Worm (Caenorhabditis elegans): ENCODE data around the gene pycr-4.
A peak's percentile ranks its signal among the peaks of the same experiment; 100 is the strongest.

DNA sequence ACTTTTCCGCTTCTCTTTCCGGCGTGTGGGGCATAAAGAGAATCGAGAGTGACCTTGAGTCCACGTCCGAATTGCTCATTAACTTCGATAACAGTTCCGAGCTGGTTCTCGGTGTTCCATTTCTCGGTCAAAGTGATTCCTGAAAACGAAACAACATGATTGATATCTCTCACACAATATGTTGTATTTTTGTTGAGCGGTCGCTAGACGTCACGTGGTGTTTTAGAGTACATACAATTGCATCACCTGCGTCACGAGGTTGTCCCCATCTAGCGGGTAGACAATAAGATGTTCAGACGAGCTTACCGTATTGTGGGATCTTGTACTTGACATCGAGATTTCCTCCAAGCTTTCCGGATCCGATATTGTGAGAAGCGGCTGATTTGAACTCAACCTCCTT is 30.2 kb upstream of the pycr-4 start:
- TF ChIP-seq daf-12 (tag; optimal IDR thresholded peaks at IDR 0.05), result no peak
- TF ChIP-seq pha-4 (tag; optimal IDR thresholded peaks at IDR 0.05), result peak; percentile 66
- TF ChIP-seq ceh-28 (tag; optimal IDR thresholded peaks at IDR 0.05), result no peak
- no peak for TF ChIP-seq snpc-4 (tag; optimal IDR thresholded peaks at IDR 0.05)
- TF ChIP-seq ama-1 (optimal IDR thresholded peaks at IDR 0.05), result peak; percentile 83
- TF ChIP-seq ZK546.5 (tag; optimal IDR thresholded peaks at IDR 0.05), result no peak
- no peak for TF ChIP-seq unc-62 (GFP tag; optimal IDR thresholded peaks at IDR 0.05)
- TF ChIP-seq ztf-11 (tag; optimal IDR thresholded peaks at IDR 0.05), result no peak
- no peak for TF ChIP-seq zag-1 (tag; optimal IDR thresholded peaks at IDR 0.05)

Data from whole organism, L3 larva.